Fruit fly (Drosophila melanogaster): ENCODE results near the gene Rpp30.

DNA sequence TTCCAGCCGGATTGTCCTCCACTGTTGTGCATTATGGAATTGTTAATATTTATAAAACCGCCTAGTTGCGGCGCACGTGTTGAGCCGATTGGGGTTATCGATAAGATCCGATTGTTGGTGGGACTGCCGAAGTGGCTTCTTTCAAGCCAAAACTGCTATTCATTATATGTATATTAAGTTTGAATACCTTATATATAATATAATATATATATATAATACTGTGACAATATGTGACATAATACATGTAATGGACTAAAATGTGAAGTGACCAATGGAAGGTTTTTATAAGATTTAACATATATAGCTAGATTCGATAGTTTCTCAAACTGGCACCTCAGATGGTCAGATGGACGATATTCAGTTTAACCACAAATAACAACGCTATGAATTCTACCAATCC, 21.4 kb upstream of the Rpp30 start, which contains the start of the genes mbm and CG11555:
- no peak for TF ChIP-seq CG8478 (optimal IDR thresholded peaks at IDR 0.05)
- TF ChIP-seq pan (optimal IDR thresholded peaks at IDR 0.05), result no peak
